Fruit fly (Drosophila melanogaster) whole organism, embryonic: ENCODE measurements around the gene CG42529.
A peak's percentile ranks its signal among the peaks of the same experiment; 100 is the strongest.

Source experiments
- Adf1 ChIP-seq: fragments of 200-800 bp; sonication (Bioruptor generic); IDR thresholded peaks from 2 replicates; pipeline ENCODE4 v1.3.6; 2022; ENCODE audit warnings: missing biosample characterization, missing genetic modification characterization
- BEAF-32 ChIP-seq: fragments of 200-800 bp; sonication (Bioruptor generic); optimal IDR thresholded peaks from 3 replicates; lab custom pipeline; 2017; ENCODE audit warnings: missing biosample characterization, missing genetic modification characterization, mild to moderate bottlenecking, moderate library complexity, missing genetic modification reagents
- CG10431 ChIP-seq: fragments of 200-800 bp; sonication (Bioruptor generic); optimal IDR thresholded peaks from 3 replicates; lab custom pipeline; 2018; ENCODE audit warnings: missing biosample characterization, mild to moderate bottlenecking, missing genetic modification characterization
- CG13424 ChIP-seq: fragments of 200-800 bp; sonication (Bioruptor generic); optimal IDR thresholded peaks from 2 replicates; lab custom pipeline; 2019; ENCODE audit warnings: missing biosample characterization, mild to moderate bottlenecking, missing genetic modification characterization, moderate library complexity
- CG15601 ChIP-seq: fragments of 200-800 bp; sonication (Bioruptor generic); optimal IDR thresholded peaks from 3 replicates; lab custom pipeline; 2019; ENCODE audit warnings: missing biosample characterization, mild to moderate bottlenecking, missing genetic modification characterization, moderate library complexity
- CG15696 ChIP-seq: fragments of 200-800 bp; sonication (Bioruptor generic); optimal IDR thresholded peaks from 2 replicates; lab custom pipeline; 2019; ENCODE audit warnings: missing biosample characterization, mild to moderate bottlenecking, missing genetic modification characterization, moderate library complexity
- CG17802 ChIP-seq: fragments of 200-800 bp; sonication (Bioruptor generic); optimal IDR thresholded peaks from 2 replicates; lab custom pipeline; 2018; ENCODE audit warnings: missing biosample characterization, mild to moderate bottlenecking, missing genetic modification characterization, moderate library complexity
- CG1832 ChIP-seq: fragments of 200-800 bp; sonication (Bioruptor generic); optimal IDR thresholded peaks from 2 replicates; lab custom pipeline; 2017; ENCODE audit warnings: missing biosample characterization, mild to moderate bottlenecking, missing genetic modification characterization, inconsistent platforms
- CG31388 ChIP-seq: fragments of 200-800 bp; sonication (Bioruptor generic); optimal IDR thresholded peaks from 2 replicates; lab custom pipeline; 2016; ENCODE audit warnings: missing biosample characterization, missing genetic modification characterization
- CG34376 ChIP-seq: fragments of 200-800 bp; sonication (Bioruptor generic); optimal IDR thresholded peaks from 2 replicates; lab custom pipeline; 2018; ENCODE audit warnings: missing biosample characterization, mild to moderate bottlenecking, missing genetic modification characterization
- CG34422 ChIP-seq: fragments of 200-800 bp; sonication (Bioruptor generic); IDR thresholded peaks from 3 replicates; pipeline ENCODE4 v1.3.6; 2022; ENCODE audit warnings: missing biosample characterization, missing genetic modification characterization
- CG3838 ChIP-seq: fragments of 200-800 bp; sonication (Bioruptor generic); optimal IDR thresholded peaks from 3 replicates; lab custom pipeline; 2016; ENCODE audit warnings: missing biosample characterization, missing genetic modification characterization
- CG3847 ChIP-seq: fragments of 200-800 bp; sonication (Bioruptor generic); IDR thresholded peaks from 2 replicates; pipeline ENCODE4 v1.3.6; 2022; ENCODE audit warnings: missing biosample characterization, missing genetic modification characterization
- CG43689 ChIP-seq: fragments of 200-800 bp; sonication (Bioruptor generic); IDR thresholded peaks from 2 replicates; pipeline ENCODE4 v1.3.6; 2022; ENCODE audit warnings: missing biosample characterization, missing genetic modification characterization
- CG5180 ChIP-seq: fragments of 200-800 bp; sonication (Bioruptor generic); optimal IDR thresholded peaks from 3 replicates; lab custom pipeline; 2017; ENCODE audit warnings: missing biosample characterization, missing genetic modification characterization, mild to moderate bottlenecking, moderate library complexity, missing genetic modification reagents
- CG8359 ChIP-seq: fragments of 200-800 bp; sonication (Bioruptor generic); optimal IDR thresholded peaks from 2 replicates; lab custom pipeline; 2017; ENCODE audit warnings: missing biosample characterization, mild to moderate bottlenecking, missing genetic modification characterization, borderline replicate concordance
- CG9609 ChIP-seq: fragments of 200-800 bp; sonication (Bioruptor generic); optimal IDR thresholded peaks from 3 replicates; lab custom pipeline; 2016; ENCODE audit warnings: missing biosample characterization, missing genetic modification characterization
- Chrac-16 ChIP-seq: fragments of 200-800 bp; sonication (Bioruptor generic); optimal IDR thresholded peaks from 3 replicates; lab custom pipeline; 2016; ENCODE audit warnings: missing biosample characterization, missing genetic modification characterization
- CkIIα-i1 ChIP-seq: fragments of 200-800 bp; sonication (Bioruptor generic); IDR thresholded peaks from 2 replicates; pipeline ENCODE4 v1.3.6; 2022; ENCODE audit warnings: missing biosample characterization, missing genetic modification characterization
- Dek ChIP-seq: fragments of 200-800 bp; sonication (Bioruptor generic); optimal IDR thresholded peaks from 3 replicates; lab custom pipeline; 2019; ENCODE audit warnings: missing biosample characterization, mild to moderate bottlenecking, missing genetic modification characterization, moderate library complexity
- Dref ChIP-seq: fragments of 200-800 bp; sonication (Bioruptor generic); IDR thresholded peaks from 2 replicates; pipeline ENCODE4 v1.3.6; 2022; ENCODE audit warnings: missing biosample characterization, missing genetic modification characterization
- E2f2 ChIP-seq: fragments of 200-800 bp; sonication (Bioruptor generic); IDR thresholded peaks from 2 replicates; pipeline ENCODE4 v1.3.6; 2022; ENCODE audit warnings: missing biosample characterization, missing genetic modification characterization
- Elba2 ChIP-seq: fragments of 200-800 bp; sonication (Bioruptor generic); optimal IDR thresholded peaks from 3 replicates; lab custom pipeline; 2016; ENCODE audit warnings: missing biosample characterization, missing genetic modification characterization
- H2.0 ChIP-seq: fragments of 200-800 bp; sonication (Bioruptor generic); IDR thresholded peaks from 2 replicates; pipeline ENCODE4 v1.3.6; 2022; ENCODE audit warnings: missing biosample characterization, missing genetic modification characterization
- HLH3B ChIP-seq: fragments of 200-800 bp; sonication (Bioruptor generic); IDR thresholded peaks from 2 replicates; pipeline ENCODE4 v1.3.6; 2022; ENCODE audit warnings: missing biosample characterization, missing genetic modification characterization
- Hr78 ChIP-seq, 2 experiments: fragments of 200-800 bp in 1 of 2; fragments of >200 bp in 1 of 2; sonication (Bioruptor generic) in 1 of 2; optimal IDR thresholded peaks; 2 replicates each; lab custom pipeline; 2017 to 2019; ENCODE audit warnings: missing biosample characterization in 2 of 2, missing genetic modification characterization in 2 of 2, mild to moderate bottlenecking in 1 of 2, moderate library complexity in 1 of 2
- Jarid2 ChIP-seq: fragments of 200-800 bp; sonication (Bioruptor generic); optimal IDR thresholded peaks from 3 replicates; lab custom pipeline; 2017; ENCODE audit warnings: mild to moderate bottlenecking, missing biosample characterization, missing genetic modification reagents, missing genetic modification characterization
- Lhr ChIP-seq: fragments of 200-800 bp; sonication (Bioruptor generic); optimal IDR thresholded peaks from 3 replicates; lab custom pipeline; 2017; ENCODE audit warnings: mild to moderate bottlenecking, missing biosample characterization, missing genetic modification reagents, missing genetic modification characterization
- Max ChIP-seq: fragments of 200-800 bp; sonication (Bioruptor generic); optimal IDR thresholded peaks from 2 replicates; lab custom pipeline; 2016; ENCODE audit warnings: missing biosample characterization, mild to moderate bottlenecking, missing genetic modification characterization
- Meics ChIP-seq: fragments of 200-800 bp; sonication (Bioruptor generic); optimal IDR thresholded peaks from 2 replicates; lab custom pipeline; 2017; ENCODE audit warnings: missing biosample characterization, mild to moderate bottlenecking, missing genetic modification characterization
- Neu2 ChIP-seq: fragments of 200-800 bp; sonication (Bioruptor generic); optimal IDR thresholded peaks from 3 replicates; lab custom pipeline; 2016; ENCODE audit warnings: missing biosample characterization, missing genetic modification characterization, borderline replicate concordance
- Nf-YA ChIP-seq: fragments of 200-800 bp; sonication (Bioruptor generic); IDR thresholded peaks from 2 replicates; pipeline ENCODE4 v1.3.6; 2022; ENCODE audit warnings: missing biosample characterization, missing genetic modification characterization
- Nf-YB ChIP-seq: fragments of 200-800 bp; sonication (Bioruptor generic); optimal IDR thresholded peaks from 3 replicates; lab custom pipeline; 2019; ENCODE audit warnings: missing biosample characterization, mild to moderate bottlenecking, missing genetic modification characterization, moderate library complexity
- Side ChIP-seq: fragments of 200-800 bp; sonication (Bioruptor generic); optimal IDR thresholded peaks from 2 replicates; lab custom pipeline; 2016; ENCODE audit warnings: missing biosample characterization, missing genetic modification characterization
- ac ChIP-seq: fragments of 200-800 bp; sonication (Bioruptor generic); optimal IDR thresholded peaks from 3 replicates; lab custom pipeline; 2017; ENCODE audit warnings: missing biosample characterization, mild to moderate bottlenecking, missing genetic modification characterization
- ap ChIP-seq: fragments of 200-800 bp; sonication (Bioruptor generic); IDR thresholded peaks from 2 replicates; pipeline ENCODE4 v1.3.6; 2022; ENCODE audit warnings: missing biosample characterization, missing genetic modification characterization
- ara ChIP-seq: fragments of 200-800 bp; sonication (Bioruptor generic); IDR thresholded peaks from 2 replicates; pipeline ENCODE4 v1.3.6; 2022; ENCODE audit warnings: missing biosample characterization, missing genetic modification characterization
- chinmo ChIP-seq: fragments of 200-800 bp; sonication (Bioruptor generic); IDR thresholded peaks from 4 replicates; pipeline ENCODE4 v1.3.6; 2022; ENCODE audit warnings: missing biosample characterization, missing genetic modification characterization; ENCODE audit not compliant: partially characterized antibody
- da ChIP-seq: fragments of 200-800 bp; sonication (Bioruptor generic); optimal IDR thresholded peaks from 2 replicates; lab custom pipeline; 2016; ENCODE audit warnings: missing biosample characterization, missing genetic modification characterization
- dan ChIP-seq: fragments of 200-800 bp; sonication (Bioruptor generic); IDR thresholded peaks from 2 replicates; pipeline ENCODE4 v1.3.6; 2022; ENCODE audit warnings: missing biosample characterization, missing genetic modification characterization
- dati ChIP-seq: fragments of 200-800 bp; sonication (Bioruptor generic); IDR thresholded peaks from 2 replicates; pipeline ENCODE4 v1.3.6; 2022; ENCODE audit warnings: missing biosample characterization, missing genetic modification characterization
- fd102C ChIP-seq: fragments of 200-800 bp; sonication (Bioruptor generic); optimal IDR thresholded peaks from 2 replicates; lab custom pipeline; 2018; ENCODE audit warnings: missing biosample characterization, mild to moderate bottlenecking, missing genetic modification characterization, moderate library complexity
- ftz-f1 ChIP-seq: fragments of 200-800 bp; sonication (Bioruptor generic); optimal IDR thresholded peaks from 2 replicates; lab custom pipeline; 2016; ENCODE audit warnings: missing biosample characterization, missing genetic modification characterization
- gem ChIP-seq: fragments of 200-800 bp; sonication (Bioruptor generic); optimal IDR thresholded peaks from 2 replicates; lab custom pipeline; 2019; ENCODE audit warnings: missing biosample characterization, mild to moderate bottlenecking, missing genetic modification characterization, moderate library complexity
- gsb-n ChIP-seq: fragments of 200-800 bp; sonication (Bioruptor generic); optimal IDR thresholded peaks from 3 replicates; lab custom pipeline; 2018; ENCODE audit warnings: missing biosample characterization, mild to moderate bottlenecking, missing genetic modification characterization
- her ChIP-seq: fragments of 200-800 bp; sonication (Bioruptor generic); optimal IDR thresholded peaks from 2 replicates; lab custom pipeline; 2016; ENCODE audit warnings: missing biosample characterization, missing genetic modification characterization
- lab ChIP-seq: fragments of 200-800 bp; sonication (Bioruptor generic); optimal IDR thresholded peaks from 3 replicates; lab custom pipeline; 2017; ENCODE audit warnings: missing biosample characterization, missing genetic modification characterization, mild to moderate bottlenecking, moderate library complexity, missing genetic modification reagents
- shn ChIP-seq: fragments of 200-800 bp; sonication (Bioruptor generic); optimal IDR thresholded peaks from 3 replicates; lab custom pipeline; 2016; ENCODE audit warnings: missing biosample characterization, missing genetic modification characterization
- sna ChIP-seq: fragments of 200-800 bp; sonication (Bioruptor generic); IDR thresholded peaks from 2 replicates; pipeline ENCODE4 v1.3.6; 2022; ENCODE audit warnings: missing biosample characterization, missing genetic modification characterization; ENCODE audit not compliant: partially characterized antibody
- toy ChIP-seq: fragments of 200-800 bp; sonication (Bioruptor generic); IDR thresholded peaks from 2 replicates; pipeline ENCODE4 v1.3.6; 2022; ENCODE audit warnings: missing biosample characterization, missing genetic modification characterization
- vvl ChIP-seq: fragments of 200-800 bp; sonication (Bioruptor generic); IDR thresholded peaks from 2 replicates; pipeline ENCODE4 v1.3.6; 2022; ENCODE audit warnings: missing biosample characterization, missing genetic modification characterization

CG42529 gene

DNA sequence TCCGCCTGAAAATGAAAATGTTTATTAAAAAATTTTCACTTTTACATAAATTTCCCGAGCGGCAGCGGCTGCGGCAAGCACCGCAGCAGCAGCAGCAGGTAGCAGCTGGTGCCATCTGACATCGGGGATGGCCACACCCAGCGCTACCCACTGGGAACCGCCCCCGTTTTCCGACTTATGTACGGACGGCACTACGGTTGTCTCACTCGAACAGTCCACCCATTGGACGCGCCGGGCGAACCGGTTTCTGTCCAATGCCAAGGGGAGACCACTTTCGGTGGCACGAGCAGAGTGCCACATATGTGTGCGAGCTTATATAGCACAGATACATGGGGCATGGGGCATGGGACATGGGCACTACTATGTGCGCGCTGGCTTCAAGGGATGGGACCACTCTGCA, 45.9 kb upstream of the CG42529 start (continued):
- TF ChIP-seq E2f2 (GFP tag; lab: Robert Waterston, UW) (no peak), CG15601 (tag; lab: Kevin White, UChicago) (no peak), ftz-f1 (GFP tag; lab: Kevin White, UChicago) (peak; percentile 31), CG9609 (GFP tag; lab: Kevin White, UChicago) (no peak), Meics (GFP tag; lab: Kevin White, UChicago) (no peak), sna (GFP tag; lab: Robert Waterston, UW) (peak; percentile 34), CG10431 (GFP tag; lab: Kevin White, UChicago) (no peak), ap (GFP tag; lab: Robert Waterston, UW) (no peak), CG1832 (peak; percentile 85), CkIIα-i1 (GFP tag; lab: Robert Waterston, UW) (no peak), shn (GFP tag; lab: Kevin White, UChicago) (no peak), CG8359 (no peak), CG34376 (GFP tag; lab: Kevin White, UChicago) (no peak), Nf-YA (GFP tag; lab: Robert Waterston, UW) (peak; percentile 96), Chrac-16 (GFP tag; lab: Kevin White, UChicago) (no peak), CG31388 (no peak), Elba2 (no peak), Dref (GFP tag; lab: Robert Waterston, UW) (no peak), Lhr (GFP tag; lab: Kevin White, UChicago) (no peak), vvl (GFP tag; lab: Robert Waterston, UW) (0 out of 2 replicates have a peak, but pooled peaks have one; percentile 12), CG3847 (no peak), Nf-YB (peak; percentile 100), CG17802 (no peak), da (peak; percentile 27), dati (no peak), CG34422 (GFP tag; lab: Robert Waterston, UW) (no peak), dan (GFP tag; lab: Robert Waterston, UW) (no peak), Side (GFP tag; lab: Kevin White, UChicago) (no peak), Dek (tag; lab: Kevin White, UChicago) (no peak), lab (GFP tag; lab: Kevin White, UChicago) (no peak), Jarid2 (GFP tag; lab: Kevin White, UChicago) (peak; percentile 71), ac (GFP tag; lab: Kevin White, UChicago) (no peak), chinmo (GFP tag; lab: Robert Waterston, UW) (peak; percentile 79; the same call in 1 of the 4 replicates), Adf1 (GFP tag; lab: Robert Waterston, UW) (peak; percentile 70), CG43689 (GFP tag; lab: Robert Waterston, UW) (no peak), CG5180 (GFP tag; lab: Kevin White, UChicago) (no peak), CG15696 (tag; lab: Kevin White, UChicago) (no peak), Neu2 (GFP tag; lab: Kevin White, UChicago) (no peak), HLH3B (no peak), Hr78 (GFP tag; optimal IDR thresholded peaks at IDR 0.05; lab: Kevin White, UChicago) (no peak), CG3838 (GFP tag; lab: Kevin White, UChicago) (no peak), BEAF-32 (GFP tag; lab: Kevin White, UChicago) (no peak), toy (GFP tag; lab: Robert Waterston, UW) (no peak), Max (no peak), CG13424 (no peak), ara (no peak), gsb-n (tag; lab: Kevin White, UChicago) (no peak), H2.0 (GFP tag; lab: Robert Waterston, UW) (no peak), fd102C (GFP tag; lab: Kevin White, UChicago) (no peak), gem (no peak), her (GFP tag; lab: Kevin White, UChicago) (no peak)
